Worm (Caenorhabditis elegans): Measurements from ENCODE around the gene T21E8.6.

DNA sequence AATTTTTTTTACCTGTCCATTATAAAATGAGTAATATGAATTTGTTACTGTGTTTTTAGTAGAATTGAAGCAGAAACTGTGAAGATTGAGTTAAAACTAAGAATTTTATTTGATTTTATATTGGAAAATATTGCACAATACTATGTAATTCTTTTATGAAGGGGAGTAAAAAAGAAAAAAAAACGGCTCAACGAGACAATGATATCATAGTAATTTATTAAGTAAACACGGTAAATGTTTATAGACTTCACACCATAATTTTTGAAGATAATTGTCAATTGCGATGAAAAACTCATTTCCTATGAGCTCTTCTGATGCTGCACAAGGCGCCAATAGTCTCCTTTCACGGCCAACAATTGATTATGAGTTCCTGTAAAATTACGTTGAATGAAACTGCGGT lies 22.9 kb upstream of the T21E8.6 start, which contains the start of gene pgp-5:
- TF ChIP-seq unc-62 (GFP tag; optimal IDR thresholded peaks at IDR 0.05): no peak
- no peak for TF ChIP-seq ces-1 (GFP tag; optimal IDR thresholded peaks at IDR 0.05)
